Fruit fly (Drosophila melanogaster): ENCODE results near the gene CG14082.

DNA sequence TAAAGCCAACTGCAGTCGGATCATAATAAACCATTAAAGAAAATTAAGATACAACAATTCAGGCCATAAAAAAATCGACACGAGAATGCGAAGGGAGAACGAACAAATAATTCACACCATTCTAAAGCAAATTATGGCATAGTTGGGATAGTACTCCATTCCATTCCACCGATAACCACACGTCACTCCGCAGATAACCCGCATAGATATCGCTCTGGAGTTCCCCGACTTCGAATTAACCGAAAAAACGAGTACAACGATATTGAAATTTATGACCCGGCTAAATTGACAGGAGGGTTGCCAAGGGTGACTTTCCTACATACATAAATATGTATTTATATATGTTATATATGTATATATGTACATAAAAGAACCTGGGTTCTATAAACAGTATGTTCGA is 35.9 kb upstream of the CG14082 start:
- TF ChIP-seq psq (optimal IDR thresholded peaks at IDR 0.05) (no peak), h (optimal IDR thresholded peaks at IDR 0.05) (no peak), Myc (optimal IDR thresholded peaks at IDR 0.05) (no peak)

All from Kc167 (cell line).